Fruit fly (Drosophila melanogaster): ENCODE data around the gene TMEM216.

dm6 chr3R:8679934-8680333, 36.1 kb upstream of the TMEM216 start, which contains the start of gene CG33325:
- TF ChIP-seq pan (optimal IDR thresholded peaks at IDR 0.05) (no peak), psq (optimal IDR thresholded peaks at IDR 0.05) (no peak), CG8478 (optimal IDR thresholded peaks at IDR 0.05) (no peak), EcR (GFP tag; optimal IDR thresholded peaks at IDR 0.05) (no peak), Dll (optimal IDR thresholded peaks at IDR 0.05) (no peak), usp (GFP tag; optimal IDR thresholded peaks at IDR 0.05) (no peak)
